Worm (Caenorhabditis elegans) whole organism, early embryonic: ENCODE data around the gene Y76B12C.4.

Experiments
- B0310.2 ChIP-seq: sonication (generic microtip); optimal IDR thresholded peaks from 2 replicates; lab custom pipeline; 2016; ENCODE audit warnings: mild to moderate bottlenecking, missing genetic modification characterization, missing compliant biosample characterization
- aly-1 ChIP-seq: sonication (generic microtip); optimal IDR thresholded peaks from 2 replicates; lab custom pipeline; 2016; ENCODE audit warnings: missing genetic modification characterization, missing compliant biosample characterization
- ama-1 ChIP-seq: fragments of 150-350 bp; optimal IDR thresholded peaks from 2 replicates; lab custom pipeline; 2014
- ceh-13 ChIP-seq: fragments of 200-800 bp; sonication (Bioruptor generic); optimal IDR thresholded peaks from 2 replicates; lab custom pipeline; 2018; ENCODE audit warnings: mild to moderate bottlenecking, missing genetic modification characterization, missing compliant biosample characterization
- ceh-36 ChIP-seq: sonication (generic microtip); optimal IDR thresholded peaks from 2 replicates; lab custom pipeline; 2016; ENCODE audit warnings: missing genetic modification characterization, inconsistent platforms, missing compliant biosample characterization
- flt-1 ChIP-seq: fragments of 200-800 bp; sonication (Bioruptor generic); IDR thresholded peaks from 2 replicates; pipeline ENCODE4 v1.3.6; 2022; ENCODE audit warnings: missing genetic modification characterization, missing compliant biosample characterization
- hmbx-1 ChIP-seq: sonication (generic microtip); optimal IDR thresholded peaks from 2 replicates; lab custom pipeline; 2016; ENCODE audit warnings: mild to moderate bottlenecking, missing genetic modification characterization, missing compliant biosample characterization
- hmg-4 ChIP-seq: fragments of 200-800 bp; sonication (Bioruptor generic); optimal IDR thresholded peaks from 2 replicates; lab custom pipeline; 2018; ENCODE audit warnings: mild to moderate bottlenecking, missing genetic modification characterization, missing compliant biosample characterization
- hnd-1 ChIP-seq: sonication (generic microtip); optimal IDR thresholded peaks from 2 replicates; lab custom pipeline; 2016; ENCODE audit warnings: missing genetic modification characterization, missing compliant biosample characterization
- pes-1 ChIP-seq: fragments of 200-800 bp; sonication (Bioruptor generic); IDR thresholded peaks from 2 replicates; pipeline ENCODE4 v1.3.6; 2022; ENCODE audit warnings: missing genetic modification reagents, missing genetic modification characterization, missing compliant biosample characterization
- scrt-1 ChIP-seq: fragments of 200-800 bp; sonication (Bioruptor generic); IDR thresholded peaks from 2 replicates; pipeline ENCODE4 v1.3.6; 2022; ENCODE audit warnings: missing genetic modification characterization, missing compliant biosample characterization
- sea-1 ChIP-seq: fragments of 200-800 bp; sonication (Bioruptor generic); conservative IDR thresholded peaks from 2 replicates; pipeline ENCODE4 v1.3.6; 2022; ENCODE audit warnings: missing genetic modification characterization, missing compliant biosample characterization
- tbx-37 ChIP-seq: fragments of 200-800 bp; sonication (Bioruptor generic); conservative IDR thresholded peaks from 2 replicates; pipeline ENCODE4 v1.3.6; 2022; ENCODE audit warnings: missing genetic modification reagents, missing genetic modification characterization, missing compliant biosample characterization
- tra-4 ChIP-seq: sonication (generic microtip); optimal IDR thresholded peaks from 2 replicates; lab custom pipeline; 2017; ENCODE audit warnings: missing genetic modification characterization, missing compliant biosample characterization

ce11 chrIV:1924178-1924577, 48.0 kb downstream of the Y76B12C.4 start:
- TF ChIP-seq sea-1 (GFP tag; lab: Robert Waterston, UW) (no peak), hmg-4 (GFP tag; lab: Kevin White, UChicago) (no peak), flt-1 (GFP tag; lab: Robert Waterston, UW) (no peak), ceh-36 (no peak), aly-1 (tag; lab: Kevin White, UChicago) (no peak), hmbx-1 (tag; lab: Kevin White, UChicago) (no peak), ama-1 (lab: Kevin White, UChicago) (no peak), scrt-1 (GFP tag; lab: Robert Waterston, UW) (no peak), pes-1 (GFP tag; lab: Robert Waterston, UW) (no peak), tbx-37 (GFP tag; lab: Robert Waterston, UW) (no peak), tra-4 (tag; lab: Kevin White, UChicago) (no peak), hnd-1 (tag; lab: Kevin White, UChicago) (no peak), ceh-13 (GFP tag; lab: Kevin White, UChicago) (no peak), B0310.2 (tag; lab: Kevin White, UChicago) (no peak)
